Worm (Caenorhabditis elegans) whole organism, young adult: ENCODE measurements around the gene aqp-12.

Experiments
- C06A6.2 ChIP-seq: fragments of 200-800 bp; sonication (Bioruptor generic); conservative IDR thresholded peaks from 2 replicates; pipeline ENCODE4 v1.3.6; 2022; ENCODE audit warnings: missing genetic modification characterization, missing compliant biosample characterization
- F49E8.2 ChIP-seq: sonication (generic microtip); optimal IDR thresholded peaks from 3 replicates; lab custom pipeline; 2017; ENCODE audit warnings: missing genetic modification characterization, mild to moderate bottlenecking, missing compliant biosample characterization, antibody characterized with exemption, moderate library complexity; ENCODE audit not compliant: insufficient read depth
- aptf-2 ChIP-seq: fragments of 200-800 bp; sonication (Bioruptor generic); conservative IDR thresholded peaks from 2 replicates; pipeline ENCODE4 v1.3.6; 2022; ENCODE audit warnings: missing genetic modification reagents, missing genetic modification characterization, missing compliant biosample characterization
- hmg-1.2 ChIP-seq: fragments of 200-800 bp; sonication (Bioruptor generic); IDR thresholded peaks from 2 replicates; pipeline ENCODE4 v1.3.6; 2022; ENCODE audit warnings: missing genetic modification reagents, missing genetic modification characterization, missing compliant biosample characterization
- lsl-1 ChIP-seq: fragments of 200-800 bp; sonication (Bioruptor generic); optimal IDR thresholded peaks from 2 replicates; lab custom pipeline; 2018; ENCODE audit warnings: mild to moderate bottlenecking, missing genetic modification characterization, moderate library complexity, missing compliant biosample characterization
- madf-8 ChIP-seq: fragments of 200-800 bp; sonication (Bioruptor generic); conservative IDR thresholded peaks from 2 replicates; pipeline ENCODE4 v1.3.6; 2022; ENCODE audit warnings: missing genetic modification reagents, missing genetic modification characterization, missing compliant biosample characterization
- nfya-1 ChIP-seq: sonication (generic microtip); optimal IDR thresholded peaks from 2 replicates; lab custom pipeline; 2017; ENCODE audit warnings: antibody characterized with exemption, missing compliant biosample characterization, missing genetic modification characterization, borderline replicate concordance; ENCODE audit not compliant: insufficient read depth
- unc-62 ChIP-seq: fragments of 150-350 bp; optimal IDR thresholded peaks from 2 replicates; lab custom pipeline; 2014; ENCODE audit warnings: missing biosample characterization, missing genetic modification reagents, missing genetic modification characterization
- ztf-28 ChIP-seq: fragments of 200-800 bp; sonication (Bioruptor generic); IDR thresholded peaks from 2 replicates; pipeline ENCODE4 v1.3.6; 2022; ENCODE audit warnings: missing genetic modification reagents, missing genetic modification characterization, missing compliant biosample characterization

DNA sequence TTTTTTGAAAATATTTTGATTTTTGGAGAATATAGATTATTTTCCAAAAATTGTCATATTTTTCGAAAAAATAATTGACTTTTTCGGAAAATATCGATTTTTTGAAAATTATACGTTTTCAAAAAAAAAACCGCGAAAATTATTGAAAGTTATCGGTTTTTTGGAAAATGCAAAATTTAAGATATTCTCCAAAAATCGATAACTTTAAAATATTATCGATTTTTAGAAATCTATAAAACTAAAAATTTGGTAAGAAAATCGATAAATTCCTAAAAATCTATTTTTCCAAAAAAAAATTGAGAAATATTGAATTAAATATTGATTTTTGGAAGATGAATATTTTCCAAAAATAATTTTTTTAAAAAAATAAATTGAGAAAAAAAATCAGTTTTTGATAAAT is 54.1 kb downstream of the aqp-12 start:
- no peak for TF ChIP-seq unc-62 (GFP tag; lab: Kevin White, UChicago)
- TF ChIP-seq lsl-1: no peak
- TF ChIP-seq nfya-1 (tag; lab: Kevin White, UChicago): no peak
- TF ChIP-seq hmg-1.2 (GFP tag; lab: Robert Waterston, UW): no peak
- no peak for TF ChIP-seq C06A6.2
- no peak for TF ChIP-seq ztf-28 (GFP tag; lab: Robert Waterston, UW)
- no peak for TF ChIP-seq F49E8.2 (tag; lab: Kevin White, UChicago)
- no peak for TF ChIP-seq aptf-2
- TF ChIP-seq madf-8 (GFP tag; lab: Robert Waterston, UW): no peak
